Fruit fly (Drosophila melanogaster) whole organism, embryonic: Measurements from ENCODE around the gene Fam92.

Experiments
- B-H2 ChIP-seq: fragments of 200-800 bp; sonication (Bioruptor generic); optimal IDR thresholded peaks from 2 replicates; lab custom pipeline; 2018; ENCODE audit warnings: missing biosample characterization, mild to moderate bottlenecking, missing genetic modification characterization
- CG10431 ChIP-seq: fragments of 200-800 bp; sonication (Bioruptor generic); optimal IDR thresholded peaks from 3 replicates; lab custom pipeline; 2018; ENCODE audit warnings: missing biosample characterization, mild to moderate bottlenecking, missing genetic modification characterization
- CG11398 ChIP-seq: fragments of 200-800 bp; sonication (Bioruptor generic); optimal IDR thresholded peaks from 2 replicates; lab custom pipeline; 2016; ENCODE audit warnings: missing biosample characterization, missing genetic modification characterization
- CG12104 ChIP-seq: fragments of 200-800 bp; sonication (Bioruptor generic); optimal IDR thresholded peaks from 3 replicates; lab custom pipeline; 2016; ENCODE audit warnings: missing biosample characterization, missing genetic modification characterization
- CG13424 ChIP-seq: fragments of 200-800 bp; sonication (Bioruptor generic); optimal IDR thresholded peaks from 2 replicates; lab custom pipeline; 2019; ENCODE audit warnings: missing biosample characterization, mild to moderate bottlenecking, missing genetic modification characterization, moderate library complexity
- CG15269 ChIP-seq: fragments of 200-800 bp; sonication (Bioruptor generic); optimal IDR thresholded peaks from 2 replicates; lab custom pipeline; 2018; ENCODE audit warnings: missing biosample characterization, mild to moderate bottlenecking, missing genetic modification characterization, moderate library complexity
- CG15696 ChIP-seq: fragments of 200-800 bp; sonication (Bioruptor generic); optimal IDR thresholded peaks from 2 replicates; lab custom pipeline; 2019; ENCODE audit warnings: missing biosample characterization, mild to moderate bottlenecking, missing genetic modification characterization, moderate library complexity
- CG17829 ChIP-seq: fragments of 200-800 bp; optimal IDR thresholded peaks from 2 replicates; lab custom pipeline; 2019; ENCODE audit warnings: missing biosample characterization, mild to moderate bottlenecking, missing genetic modification characterization, moderate library complexity
- CG1832 ChIP-seq: fragments of 200-800 bp; sonication (Bioruptor generic); optimal IDR thresholded peaks from 2 replicates; lab custom pipeline; 2017; ENCODE audit warnings: missing biosample characterization, mild to moderate bottlenecking, missing genetic modification characterization, inconsistent platforms
- CG18599 ChIP-seq: fragments of 200-800 bp; sonication (Bioruptor generic); optimal IDR thresholded peaks from 3 replicates; lab custom pipeline; 2017; ENCODE audit warnings: missing biosample characterization, missing genetic modification characterization, mild to moderate bottlenecking, moderate library complexity, missing genetic modification reagents
- CG2120 ChIP-seq: fragments of 200-800 bp; sonication (Bioruptor generic); optimal IDR thresholded peaks from 3 replicates; lab custom pipeline; 2016; ENCODE audit warnings: missing biosample characterization, missing genetic modification characterization
- CG3847 ChIP-seq: fragments of 200-800 bp; sonication (Bioruptor generic); IDR thresholded peaks from 2 replicates; pipeline ENCODE4 v1.3.6; 2022; ENCODE audit warnings: missing biosample characterization, missing genetic modification characterization
- CG4617 ChIP-seq: fragments of 200-800 bp; sonication (Bioruptor generic); optimal IDR thresholded peaks from 3 replicates; lab custom pipeline; 2016; ENCODE audit warnings: missing biosample characterization, missing genetic modification characterization, borderline replicate concordance
- CG6683 ChIP-seq: fragments of 200-800 bp; sonication (Bioruptor generic); optimal IDR thresholded peaks from 2 replicates; lab custom pipeline; 2017; ENCODE audit warnings: missing biosample characterization, mild to moderate bottlenecking, missing genetic modification characterization, missing genetic modification reagents
- CG7963 ChIP-seq: fragments of 200-800 bp; sonication (Bioruptor generic); IDR thresholded peaks from 3 replicates; pipeline ENCODE4 v1.3.6; 2022; ENCODE audit warnings: missing biosample characterization, missing genetic modification characterization; ENCODE audit not compliant: partially characterized antibody
- CG9215 ChIP-seq: fragments of 200-800 bp; sonication (Bioruptor generic); IDR thresholded peaks from 2 replicates; pipeline ENCODE4 v1.3.6; 2022; ENCODE audit warnings: missing biosample characterization, missing genetic modification characterization
- CG9932 ChIP-seq: fragments of 200-800 bp; sonication (Bioruptor generic); IDR thresholded peaks from 2 replicates; pipeline ENCODE4 v1.3.6; 2022; ENCODE audit warnings: missing biosample characterization, missing genetic modification characterization
- Chrac-16 ChIP-seq: fragments of 200-800 bp; sonication (Bioruptor generic); optimal IDR thresholded peaks from 3 replicates; lab custom pipeline; 2016; ENCODE audit warnings: missing biosample characterization, missing genetic modification characterization
- Dek ChIP-seq: fragments of 200-800 bp; sonication (Bioruptor generic); optimal IDR thresholded peaks from 3 replicates; lab custom pipeline; 2019; ENCODE audit warnings: missing biosample characterization, mild to moderate bottlenecking, missing genetic modification characterization, moderate library complexity
- Gsc ChIP-seq: fragments of 200-800 bp; sonication (Bioruptor generic); IDR thresholded peaks from 2 replicates; pipeline ENCODE4 v1.3.6; 2022; ENCODE audit warnings: missing biosample characterization, missing genetic modification characterization
- Gug ChIP-seq: fragments of 200-800 bp; sonication (Bioruptor generic); IDR thresholded peaks from 4 replicates; pipeline ENCODE4 v1.3.6; 2022; ENCODE audit warnings: missing biosample characterization, missing genetic modification characterization
- NC2α ChIP-seq: fragments of 200-800 bp; sonication (Bioruptor generic); optimal IDR thresholded peaks from 2 replicates; lab custom pipeline; 2016; ENCODE audit warnings: missing biosample characterization, missing genetic modification characterization
- NK7.1 ChIP-seq: fragments of 200-800 bp; sonication (Bioruptor generic); optimal IDR thresholded peaks from 3 replicates; lab custom pipeline; 2016; ENCODE audit warnings: missing biosample characterization, missing genetic modification characterization
- Opbp ChIP-seq: fragments of 200-800 bp; sonication (Bioruptor generic); IDR thresholded peaks from 3 replicates; pipeline ENCODE4 v1.3.6; 2022; ENCODE audit warnings: missing biosample characterization, missing genetic modification characterization; ENCODE audit not compliant: partially characterized antibody
- Rx ChIP-seq: fragments of 200-800 bp; sonication (Bioruptor generic); IDR thresholded peaks from 2 replicates; pipeline ENCODE4 v1.3.6; 2022; ENCODE audit warnings: missing biosample characterization, missing genetic modification characterization
- Sox102F ChIP-seq: fragments of 200-800 bp; sonication (Bioruptor generic); optimal IDR thresholded peaks from 2 replicates; lab custom pipeline; 2018; ENCODE audit warnings: missing biosample characterization, mild to moderate bottlenecking, missing genetic modification characterization, moderate library complexity
- Usf ChIP-seq: fragments of 200-800 bp; sonication (Bioruptor generic); optimal IDR thresholded peaks from 2 replicates; lab custom pipeline; 2017; ENCODE audit warnings: missing genotype, missing biosample characterization, missing genetic modification characterization
- YL-1 ChIP-seq: fragments of 200-800 bp; sonication (Bioruptor generic); optimal IDR thresholded peaks from 3 replicates; lab custom pipeline; 2017; ENCODE audit warnings: missing biosample characterization, mild to moderate bottlenecking, missing genetic modification characterization
- bsh ChIP-seq, 2 experiments: fragments of 200-800 bp; sonication (Bioruptor generic); optimal IDR thresholded peaks; 2 replicates each; lab custom pipeline; 2017 to 2018; ENCODE audit warnings: mild to moderate bottlenecking in 2 of 2, missing biosample characterization in 2 of 2, missing genetic modification characterization in 2 of 2, moderate library complexity in 1 of 2
- chn ChIP-seq: fragments of 200-800 bp; sonication (Bioruptor generic); optimal IDR thresholded peaks from 2 replicates; lab custom pipeline; 2016; ENCODE audit warnings: missing biosample characterization, missing genetic modification characterization
- dimm ChIP-seq: fragments of 200-800 bp; sonication (Bioruptor generic); IDR thresholded peaks from 2 replicates; pipeline ENCODE4 v1.3.6; 2022; ENCODE audit warnings: missing biosample characterization, missing genetic modification characterization
- emc ChIP-seq: fragments of 200-800 bp; sonication (Bioruptor generic); optimal IDR thresholded peaks from 2 replicates; lab custom pipeline; 2016; ENCODE audit warnings: missing biosample characterization, missing genetic modification characterization
- exex ChIP-seq: fragments of 200-800 bp; sonication (Bioruptor generic); optimal IDR thresholded peaks from 4 replicates; lab custom pipeline; 2018; ENCODE audit warnings: missing biosample characterization, mild to moderate bottlenecking, missing genetic modification characterization, moderate library complexity
- eyg ChIP-seq: fragments of 200-800 bp; sonication (Bioruptor generic); optimal IDR thresholded peaks from 3 replicates; lab custom pipeline; 2016; ENCODE audit warnings: missing biosample characterization, missing genetic modification characterization
- gem ChIP-seq: fragments of 200-800 bp; sonication (Bioruptor generic); optimal IDR thresholded peaks from 2 replicates; lab custom pipeline; 2019; ENCODE audit warnings: missing biosample characterization, mild to moderate bottlenecking, missing genetic modification characterization, moderate library complexity
- gfzf ChIP-seq: fragments of 200-800 bp; sonication (Bioruptor generic); optimal IDR thresholded peaks from 2 replicates; lab custom pipeline; 2016; ENCODE audit warnings: missing biosample characterization, mild to moderate bottlenecking, missing genetic modification characterization, moderate library complexity
- gro ChIP-seq: fragments of 200-800 bp; sonication (Bioruptor generic); optimal IDR thresholded peaks from 2 replicates; lab custom pipeline; 2016; ENCODE audit warnings: missing biosample characterization, missing genetic modification characterization
- lov ChIP-seq, 2 experiments: fragments of 200-800 bp in 1 of 2; fragments of >200 bp in 1 of 2; sonication (Bioruptor generic) in 1 of 2; IDR thresholded peaks in 1 of 2; optimal IDR thresholded peaks in 1 of 2; 2 replicates in 1 of 2; 3 replicates in 1 of 2; pipeline versions ENCODE4 v1.3.6 to Lab custom; 2017 to 2022; ENCODE audit warnings: missing biosample characterization in 1 of 2, missing genetic modification characterization in 1 of 2
- maf-S ChIP-seq: fragments of 200-800 bp; sonication (Bioruptor generic); optimal IDR thresholded peaks from 2 replicates; lab custom pipeline; 2016; ENCODE audit warnings: missing biosample characterization, missing genetic modification characterization
- nerfin-2 ChIP-seq: fragments of 200-800 bp; sonication (Bioruptor generic); IDR thresholded peaks from 2 replicates; pipeline ENCODE4 v1.3.6; 2022; ENCODE audit warnings: missing biosample characterization, missing genetic modification characterization; ENCODE audit not compliant: partially characterized antibody
- nmo ChIP-seq: fragments of 200-800 bp; sonication (Bioruptor generic); optimal IDR thresholded peaks from 2 replicates; lab custom pipeline; 2018; ENCODE audit warnings: missing biosample characterization, mild to moderate bottlenecking, missing genetic modification characterization, moderate library complexity
- odd ChIP-seq: fragments of 200-800 bp; sonication (Bioruptor generic); optimal IDR thresholded peaks from 2 replicates; lab custom pipeline; 2017; ENCODE audit warnings: missing biosample characterization, mild to moderate bottlenecking, missing genetic modification characterization
- phol ChIP-seq: fragments of 200-800 bp; sonication (Bioruptor generic); optimal IDR thresholded peaks from 3 replicates; lab custom pipeline; 2018; ENCODE audit warnings: missing biosample characterization, mild to moderate bottlenecking, missing genetic modification characterization, moderate library complexity
- pita ChIP-seq: fragments of 200-800 bp; sonication (Bioruptor generic); optimal IDR thresholded peaks from 2 replicates; lab custom pipeline; 2017; ENCODE audit warnings: missing biosample characterization, mild to moderate bottlenecking, missing genetic modification characterization
- ranshi ChIP-seq: fragments of 200-800 bp; sonication (Bioruptor generic); IDR thresholded peaks from 2 replicates; pipeline ENCODE4 v1.3.6; 2022; ENCODE audit warnings: missing biosample characterization, missing genetic modification characterization
- sd ChIP-seq: fragments of 200-800 bp; sonication (Bioruptor generic); optimal IDR thresholded peaks from 3 replicates; lab custom pipeline; 2018; ENCODE audit warnings: missing biosample characterization, mild to moderate bottlenecking, missing genetic modification characterization, moderate library complexity
- sna ChIP-seq: fragments of 200-800 bp; sonication (Bioruptor generic); IDR thresholded peaks from 2 replicates; pipeline ENCODE4 v1.3.6; 2022; ENCODE audit warnings: missing biosample characterization, missing genetic modification characterization; ENCODE audit not compliant: partially characterized antibody
- ssp ChIP-seq: fragments of 200-800 bp; sonication (Bioruptor generic); IDR thresholded peaks from 2 replicates; pipeline ENCODE4 v1.3.6; 2022; ENCODE audit warnings: missing biosample characterization, missing genetic modification characterization
- z ChIP-seq: fragments of 200-800 bp; sonication (Bioruptor generic); IDR thresholded peaks from 3 replicates; pipeline ENCODE4 v1.3.6; 2022; ENCODE audit warnings: missing biosample characterization, missing genetic modification characterization

Gene Fam92

dm6 chr2L:12415485-12416137 is 9.1 kb upstream of the Fam92 start (continued):
- TF ChIP-seq Opbp (GFP tag; lab: Robert Waterston, UW) (no peak), ssp (GFP tag; lab: Robert Waterston, UW) (no peak), CG6683 (no peak), gem (tag; lab: Kevin White, UChicago) (peak; percentile 65), Rx (GFP tag; lab: Robert Waterston, UW) (no peak), YL-1 (GFP tag; lab: Kevin White, UChicago) (no peak), nerfin-2 (GFP tag; lab: Robert Waterston, UW) (no peak), Gsc (no peak), CG10431 (GFP tag; lab: Kevin White, UChicago) (no peak), z (peak; percentile 66; the same call in 2 of the 3 replicates), gro (GFP tag; lab: Kevin White, UChicago) (no peak), phol (tag; lab: Kevin White, UChicago) (peak; percentile 46), B-H2 (GFP tag; lab: Kevin White, UChicago) (no peak), Dek (tag; lab: Kevin White, UChicago) (no peak), exex (tag; lab: Kevin White, UChicago) (no peak), CG4617 (no peak), eyg (no peak), CG9215 (no peak), Sox102F (GFP tag; lab: Kevin White, UChicago) (peak; percentile 42), sna (GFP tag; lab: Robert Waterston, UW) (no peak), bsh (GFP tag; optimal IDR thresholded peaks at IDR 0.05; lab: Kevin White, UChicago) (peak in 1 of 2 experiments; percentile 16), maf-S (no peak), lov (optimal IDR thresholded peaks at IDR 0.05; lab: Kevin White, UChicago) (no peak), lov (GFP tag; IDR thresholded peaks at IDR 0.05; lab: Robert Waterston, UW) (no peak), Gug (GFP tag; lab: Robert Waterston, UW) (no peak), odd (no peak), CG2120 (GFP tag; lab: Kevin White, UChicago) (peak; percentile 37), Chrac-16 (GFP tag; lab: Kevin White, UChicago) (no peak), CG17829 (tag; lab: Kevin White, UChicago) (peak; percentile 11), CG1832 (GFP tag; lab: Kevin White, UChicago) (no peak), emc (no peak), ranshi (GFP tag; lab: Robert Waterston, UW) (no peak), gfzf (GFP tag; lab: Kevin White, UChicago) (no peak), CG15269 (tag; lab: Kevin White, UChicago) (no peak), CG3847 (no peak), Usf (GFP tag; lab: Kevin White, UChicago) (no peak), CG12104 (GFP tag; lab: Kevin White, UChicago) (no peak), pita (no peak), chn (GFP tag; lab: Kevin White, UChicago) (no peak), sd (tag; lab: Kevin White, UChicago) (no peak), CG13424 (tag; lab: Kevin White, UChicago) (peak; percentile 12), CG15696 (tag; lab: Kevin White, UChicago) (peak; percentile 13), nmo (GFP tag; lab: Kevin White, UChicago) (peak; percentile 48), CG18599 (GFP tag; lab: Kevin White, UChicago) (peak; percentile 1), dimm (GFP tag; lab: Robert Waterston, UW) (no peak), NK7.1 (no peak), CG7963 (GFP tag; lab: Robert Waterston, UW) (no peak), CG9932 (GFP tag; lab: Robert Waterston, UW) (no peak), NC2α (GFP tag; lab: Kevin White, UChicago) (no peak), CG11398 (GFP tag; lab: Kevin White, UChicago) (no peak)
